ENCODE assay signal across 4 fruit fly cellular contexts in the genomic region with DNA sequence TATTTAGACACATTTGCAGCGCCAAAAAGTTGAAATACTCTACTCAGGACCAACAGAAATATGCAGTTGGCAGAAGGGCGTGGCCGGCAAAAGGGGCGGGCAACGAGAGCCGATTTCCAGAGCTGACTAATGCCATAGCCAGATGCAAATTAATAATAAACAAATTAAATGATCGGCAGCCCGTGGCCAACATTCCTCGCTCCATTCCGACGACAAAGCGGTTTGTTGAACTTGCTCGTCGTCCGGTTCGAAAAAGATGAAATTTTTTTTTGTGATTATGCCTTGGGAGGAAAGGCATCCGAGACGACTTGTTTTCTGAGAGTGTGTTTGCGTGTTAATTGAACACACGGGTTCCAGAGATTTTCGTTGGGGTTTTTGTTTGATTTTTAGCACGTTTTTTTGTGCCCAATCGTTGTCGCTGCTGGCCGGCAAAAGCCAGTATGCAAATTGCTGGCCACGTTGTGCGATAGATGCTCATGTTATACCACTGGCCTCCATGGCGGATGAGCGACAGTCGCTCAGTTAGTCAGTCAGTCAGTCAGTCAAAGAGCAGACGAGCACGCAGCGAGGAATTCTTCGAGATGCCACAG.
TF ChIP-seq lines count a peak whose summit lies in the region.

No protein-coding gene starts in this region.

- no peak for TF ChIP-seq CTCF in whole organism, embryonic (GFP tag; optimal IDR thresholded peaks at IDR 0.05; lab: Kevin White, UChicago)

TF ChIP-seq in whole organism, embryonic, 481 proteins besides CTCF, POLR2A, EP300 and RAD21 (continues in another document):
- TF ChIP-seq CkIIα-i1 (GFP tag; IDR thresholded peaks at IDR 0.05; lab: Robert Waterston, UW): no peak
- TF ChIP-seq CG18476 (GFP tag; optimal IDR thresholded peaks at IDR 0.05; lab: Kevin White, UChicago): no peak
- TF ChIP-seq wor (GFP tag; IDR thresholded peaks at IDR 0.05; lab: Robert Waterston, UW): no peak
- 0 out of 4 replicates have a peak, but pooled peaks have one; percentile 70 for TF ChIP-seq chinmo (GFP tag; IDR thresholded peaks at IDR 0.05; lab: Robert Waterston, UW; ENCODE audit: partially characterized antibody)
- no peak for TF ChIP-seq Aef1 (GFP tag; IDR thresholded peaks at IDR 0.05; lab: Robert Waterston, UW)
- peak; percentile 74 for TF ChIP-seq CG12769 (tag; optimal IDR thresholded peaks at IDR 0.05; lab: Kevin White, UChicago)
- no peak for TF ChIP-seq CG32767 (GFP tag; IDR thresholded peaks at IDR 0.05; lab: Robert Waterston, UW)
- peak; percentile 78 for TF ChIP-seq cwo (GFP tag; optimal IDR thresholded peaks at IDR 0.05; lab: Kevin White, UChicago)
- TF ChIP-seq sd (tag; optimal IDR thresholded peaks at IDR 0.05; lab: Kevin White, UChicago): peak; percentile 96
- no peak for TF ChIP-seq jing (GFP tag; optimal IDR thresholded peaks at IDR 0.05; lab: Kevin White, UChicago)
- no peak for TF ChIP-seq CG30431 (GFP tag; optimal IDR thresholded peaks at IDR 0.05; lab: Kevin White, UChicago)
- TF ChIP-seq Lpt (GFP tag; optimal IDR thresholded peaks at IDR 0.05; lab: Kevin White, UChicago): no peak
- TF ChIP-seq Lim3 (GFP tag; IDR thresholded peaks at IDR 0.05; lab: Robert Waterston, UW): no peak
- TF ChIP-seq CG9437 (GFP tag; optimal IDR thresholded peaks at IDR 0.05; lab: Kevin White, UChicago): no peak
- TF ChIP-seq da (GFP tag; optimal IDR thresholded peaks at IDR 0.05; lab: Kevin White, UChicago): no peak
- TF ChIP-seq D19B (GFP tag; optimal IDR thresholded peaks at IDR 0.05; lab: Kevin White, UChicago): no peak
- TF ChIP-seq Dp (GFP tag; optimal IDR thresholded peaks at IDR 0.05; lab: Kevin White, UChicago): no peak
- TF ChIP-seq Dll (GFP tag; IDR thresholded peaks at IDR 0.05; lab: Robert Waterston, UW; ENCODE audit: partially characterized antibody): no peak
- TF ChIP-seq gt (GFP tag; IDR thresholded peaks at IDR 0.05; lab: Robert Waterston, UW): no peak
- no peak for TF ChIP-seq CG31388 (GFP tag; optimal IDR thresholded peaks at IDR 0.05; lab: Kevin White, UChicago)
- TF ChIP-seq pb (GFP tag; optimal IDR thresholded peaks at IDR 0.05; lab: Kevin White, UChicago): no peak

TF ChIP-seq in whole organism, prepupa, 60 proteins besides CTCF, POLR2A, EP300 and RAD21:
- TF ChIP-seq Eip78C (GFP tag; lab: Kevin White, UChicago): peak; percentile 41
- TF ChIP-seq CG32006 (GFP tag; optimal IDR thresholded peaks at IDR 0.05; lab: Kevin White, UChicago): no peak
- no peak for TF ChIP-seq Smox (GFP tag; optimal IDR thresholded peaks at IDR 0.05; lab: Kevin White, UChicago)
- peak; percentile 25 for TF ChIP-seq CG6854 (GFP tag; optimal IDR thresholded peaks at IDR 0.05; lab: Kevin White, UChicago)
- no peak for TF ChIP-seq net (GFP tag; optimal IDR thresholded peaks at IDR 0.05; lab: Kevin White, UChicago)
- TF ChIP-seq fd59A (GFP tag; optimal IDR thresholded peaks at IDR 0.05; lab: Kevin White, UChicago): no peak
- TF ChIP-seq Eip93F (GFP tag; optimal IDR thresholded peaks at IDR 0.05; lab: Kevin White, UChicago): no peak
- TF ChIP-seq fkh (GFP tag; optimal IDR thresholded peaks at IDR 0.05; lab: Kevin White, UChicago): peak; percentile 30
- no peak for TF ChIP-seq eg (GFP tag; IDR thresholded peaks at IDR 0.05; lab: Robert Waterston, UW)
- no peak for TF ChIP-seq ss (GFP tag; optimal IDR thresholded peaks at IDR 0.05; lab: Kevin White, UChicago)
- no peak for TF ChIP-seq CG4318 (GFP tag; optimal IDR thresholded peaks at IDR 0.05; lab: Kevin White, UChicago)
- no peak for TF ChIP-seq CG10669 (GFP tag; optimal IDR thresholded peaks at IDR 0.05; lab: Kevin White, UChicago)
- no peak for TF ChIP-seq CG16779 (tag; optimal IDR thresholded peaks at IDR 0.05; lab: Kevin White, UChicago)

TF ChIP-seq in whole organism, pupa, 21 proteins besides CTCF, POLR2A, EP300 and RAD21:
- TF ChIP-seq D1 (tag; optimal IDR thresholded peaks at IDR 0.05; lab: Kevin White, UChicago) (no peak), EcR (GFP tag; optimal IDR thresholded peaks at IDR 0.05; lab: Kevin White, UChicago) (peak; percentile 89), fd96Ca (GFP tag; IDR thresholded peaks at IDR 0.05; lab: Robert Waterston, UW) (0 out of 3 replicates have a peak, but pooled peaks have one; percentile 26)

TF ChIP-seq in whole organism, wandering third instar larva, 38 proteins besides CTCF, POLR2A, EP300 and RAD21:
- TF ChIP-seq h (GFP tag; optimal IDR thresholded peaks at IDR 0.05; lab: Kevin White, UChicago): peak; percentile 54
- TF ChIP-seq pan (optimal IDR thresholded peaks at IDR 0.05; lab: Kevin White, UChicago): no peak
- no peak for TF ChIP-seq Hr83 (GFP tag; optimal IDR thresholded peaks at IDR 0.05; lab: Kevin White, UChicago; ENCODE audit: poor library complexity, severe bottlenecking)
- no peak for TF ChIP-seq Rel (GFP tag; optimal IDR thresholded peaks at IDR 0.05; lab: Kevin White, UChicago)
- peak; percentile 76 for TF ChIP-seq Rel (tag; optimal IDR thresholded peaks at IDR 0.05; lab: Kevin White, UChicago)
- peak; percentile 10 for TF ChIP-seq Vsx2 (GFP tag; optimal IDR thresholded peaks at IDR 0.05; lab: Kevin White, UChicago; ENCODE audit: partially characterized antibody)
- no peak for TF ChIP-seq woc (GFP tag; optimal IDR thresholded peaks at IDR 0.05; lab: Kevin White, UChicago)
- TF ChIP-seq Dif (GFP tag; optimal IDR thresholded peaks at IDR 0.05; lab: Kevin White, UChicago; ENCODE audit: partially characterized antibody): no peak
- no peak for TF ChIP-seq lola (GFP tag; optimal IDR thresholded peaks at IDR 0.05; lab: Kevin White, UChicago)
- no peak for TF ChIP-seq jim (GFP tag; optimal IDR thresholded peaks at IDR 0.05; lab: Kevin White, UChicago)
- peak; percentile 10 for TF ChIP-seq br (GFP tag; optimal IDR thresholded peaks at IDR 0.05; lab: Kevin White, UChicago)
TF ChIP-seq in whole organism, wandering third instar larva: peak in this region for 4.
